Worm (Caenorhabditis elegans) whole organism, late embryonic: ENCODE results near the gene F35C5.12.

Experiments used
- C08G9.2 ChIP-seq: sonication (generic microtip); optimal IDR thresholded peaks from 2 replicates; lab custom pipeline; 2016; ENCODE audit warnings: mild to moderate bottlenecking, missing genetic modification characterization, moderate library complexity, missing compliant biosample characterization
- C38D4.7 ChIP-seq: fragments of 200-800 bp; sonication (Bioruptor generic); optimal IDR thresholded peaks from 2 replicates; lab custom pipeline; 2018; ENCODE audit warnings: mild to moderate bottlenecking, missing genetic modification characterization, moderate library complexity, missing compliant biosample characterization
- K09A11.1 ChIP-seq: sonication (generic microtip); optimal IDR thresholded peaks from 2 replicates; lab custom pipeline; 2017; ENCODE audit warnings: antibody characterized with exemption, mild to moderate bottlenecking, missing genetic modification characterization, missing compliant biosample characterization; ENCODE audit not compliant: insufficient read depth
- T23F11.4 ChIP-seq: fragments of 200-800 bp; sonication (Bioruptor generic); optimal IDR thresholded peaks from 2 replicates; lab custom pipeline; 2018; ENCODE audit warnings: mild to moderate bottlenecking, missing genetic modification characterization, missing compliant biosample characterization
- Y22D7AL.16 ChIP-seq: sonication (generic microtip); optimal IDR thresholded peaks from 2 replicates; lab custom pipeline; 2016; ENCODE audit warnings: missing genetic modification characterization, missing compliant biosample characterization
- ama-1 ChIP-seq: fragments of 150-350 bp; optimal IDR thresholded peaks from 2 replicates; lab custom pipeline; 2014
- ceh-14 ChIP-seq: sonication (generic microtip); optimal IDR thresholded peaks from 2 replicates; lab custom pipeline; 2016; ENCODE audit warnings: missing genotype, missing genetic modification characterization, missing compliant biosample characterization
- ceh-18 ChIP-seq: sonication (generic microtip); optimal IDR thresholded peaks from 2 replicates; lab custom pipeline; 2016; ENCODE audit warnings: missing genetic modification characterization, missing compliant biosample characterization
- ceh-19 ChIP-seq: fragments of 200-800 bp; sonication (Bioruptor generic); optimal IDR thresholded peaks from 2 replicates; lab custom pipeline; 2018; ENCODE audit warnings: mild to moderate bottlenecking, missing genetic modification characterization, missing compliant biosample characterization
- ceh-2 ChIP-seq: sonication (generic microtip); optimal IDR thresholded peaks from 2 replicates; lab custom pipeline; 2016; ENCODE audit warnings: missing genotype, missing genetic modification characterization, missing compliant biosample characterization
- ceh-22 ChIP-seq: sonication (generic microtip); optimal IDR thresholded peaks from 2 replicates; lab custom pipeline; 2017; ENCODE audit warnings: missing biosample characterization, missing genetic modification characterization
- ceh-24 ChIP-seq: sonication (generic microtip); optimal IDR thresholded peaks from 2 replicates; lab custom pipeline; 2016; ENCODE audit warnings: mild to moderate bottlenecking, missing genetic modification characterization, missing compliant biosample characterization
- ceh-30 ChIP-seq: fragments of 150-350 bp; optimal IDR thresholded peaks from 2 replicates; lab custom pipeline; 2014; ENCODE audit warnings: missing biosample characterization, missing genetic modification characterization
- ceh-45 ChIP-seq: fragments of 200-800 bp; sonication (Bioruptor generic); IDR thresholded peaks from 2 replicates; pipeline ENCODE4 v1.3.6; 2022; ENCODE audit warnings: missing genetic modification reagents, missing genetic modification characterization, missing compliant biosample characterization
- ceh-48 ChIP-seq: sonication (generic microtip); optimal IDR thresholded peaks from 2 replicates; lab custom pipeline; 2016; ENCODE audit warnings: missing genetic modification characterization, inconsistent platforms, missing compliant biosample characterization
- ceh-6 ChIP-seq: fragments of 200-800 bp; sonication (Bioruptor generic); optimal IDR thresholded peaks from 2 replicates; lab custom pipeline; 2018; ENCODE audit warnings: mild to moderate bottlenecking, missing genetic modification characterization, missing compliant biosample characterization
- ceh-9 ChIP-seq: sonication (generic microtip); optimal IDR thresholded peaks from 2 replicates; lab custom pipeline; 2016; ENCODE audit warnings: mild to moderate bottlenecking, missing genetic modification characterization, inconsistent platforms, missing compliant biosample characterization
- che-1 ChIP-seq: sonication (generic microtip); optimal IDR thresholded peaks from 2 replicates; lab custom pipeline; 2016; ENCODE audit warnings: mild to moderate bottlenecking, missing genetic modification characterization, missing compliant biosample characterization
- dve-1 ChIP-seq: sonication (generic microtip); optimal IDR thresholded peaks from 2 replicates; lab custom pipeline; 2017; ENCODE audit warnings: antibody characterized with exemption, mild to moderate bottlenecking, missing genetic modification characterization, missing compliant biosample characterization
- elt-2 ChIP-seq: sonication (generic microtip); optimal IDR thresholded peaks from 2 replicates; lab custom pipeline; 2016; ENCODE audit warnings: missing genetic modification reagents, missing genetic modification characterization, missing compliant biosample characterization
- elt-4 ChIP-seq: sonication (generic microtip); optimal IDR thresholded peaks from 2 replicates; lab custom pipeline; 2016; ENCODE audit warnings: missing genetic modification characterization, missing compliant biosample characterization
- ets-4 ChIP-seq: sonication (generic microtip); optimal IDR thresholded peaks from 2 replicates; lab custom pipeline; 2016; ENCODE audit warnings: missing genetic modification characterization, missing compliant biosample characterization
- eyg-1 ChIP-seq: sonication (generic microtip); optimal IDR thresholded peaks from 2 replicates; lab custom pipeline; 2016; ENCODE audit warnings: missing genotype, missing genetic modification characterization, missing compliant biosample characterization
- fkh-10 ChIP-seq: fragments of 150-350 bp; optimal IDR thresholded peaks from 2 replicates; lab custom pipeline; 2014; ENCODE audit warnings: missing biosample characterization, missing genetic modification reagents, missing genetic modification characterization
- fkh-6 ChIP-seq: sonication (generic microtip); optimal IDR thresholded peaks from 2 replicates; lab custom pipeline; 2016; ENCODE audit warnings: missing genetic modification characterization, missing compliant biosample characterization
- gmeb-2 ChIP-seq: sonication (generic microtip); optimal IDR thresholded peaks from 2 replicates; lab custom pipeline; 2016; ENCODE audit warnings: missing genetic modification characterization, inconsistent platforms, missing compliant biosample characterization
- hlh-15 ChIP-seq: sonication (generic microtip); optimal IDR thresholded peaks from 2 replicates; lab custom pipeline; 2016; ENCODE audit warnings: missing genetic modification characterization, missing compliant biosample characterization
- hlh-6 ChIP-seq: sonication (generic microtip); optimal IDR thresholded peaks from 2 replicates; lab custom pipeline; 2016; ENCODE audit warnings: missing genotype, missing genetic modification characterization, missing compliant biosample characterization
- lim-6 ChIP-seq: sonication (generic microtip); optimal IDR thresholded peaks from 2 replicates; lab custom pipeline; 2016; ENCODE audit warnings: missing genetic modification characterization, missing compliant biosample characterization
- madf-2 ChIP-seq: sonication (generic microtip); optimal IDR thresholded peaks from 2 replicates; lab custom pipeline; 2017; ENCODE audit warnings: missing genetic modification characterization, missing compliant biosample characterization
- nfya-1 ChIP-seq: sonication (generic microtip); optimal IDR thresholded peaks from 2 replicates; lab custom pipeline; 2017; ENCODE audit warnings: missing genetic modification characterization, mild to moderate bottlenecking, missing compliant biosample characterization, antibody characterized with exemption, moderate library complexity
- nhr-11 ChIP-seq: fragments of 150-350 bp; optimal IDR thresholded peaks from 2 replicates; lab custom pipeline; 2014; ENCODE audit warnings: missing biosample characterization, missing genetic modification characterization
- nhr-232 ChIP-seq: sonication (generic microtip); optimal IDR thresholded peaks from 2 replicates; lab custom pipeline; 2016; ENCODE audit warnings: missing genetic modification characterization, missing compliant biosample characterization
- pag-3 ChIP-seq: sonication (generic microtip); optimal IDR thresholded peaks from 2 replicates; lab custom pipeline; 2016; ENCODE audit warnings: missing compliant biosample characterization, missing genetic modification characterization, borderline replicate concordance
- pat-9 ChIP-seq: fragments of 200-800 bp; sonication (Bioruptor generic); optimal IDR thresholded peaks from 2 replicates; lab custom pipeline; 2018; ENCODE audit warnings: mild to moderate bottlenecking, missing genetic modification characterization, moderate library complexity, missing compliant biosample characterization
- pax-1 ChIP-seq: fragments of 150-350 bp; optimal IDR thresholded peaks from 2 replicates; lab custom pipeline; 2014; ENCODE audit warnings: missing biosample characterization, missing genetic modification characterization
- pha-2 ChIP-seq: sonication (generic microtip); optimal IDR thresholded peaks from 2 replicates; lab custom pipeline; 2017; ENCODE audit warnings: mild to moderate bottlenecking, missing genetic modification characterization, missing compliant biosample characterization
- pha-4 ChIP-seq: fragments of 150-350 bp; optimal IDR thresholded peaks from 2 replicates; lab custom pipeline; 2018; ENCODE audit warnings: missing biosample characterization, missing genetic modification reagents, missing genetic modification characterization
- pros-1 ChIP-seq: fragments of 150-350 bp; optimal IDR thresholded peaks from 2 replicates; lab custom pipeline; 2014; ENCODE audit warnings: missing biosample characterization, missing genetic modification reagents, missing genetic modification characterization
- rnt-1 ChIP-seq: sonication (generic microtip); optimal IDR thresholded peaks from 2 replicates; lab custom pipeline; 2016; ENCODE audit warnings: missing genetic modification characterization, missing compliant biosample characterization
- sox-2 ChIP-seq: fragments of 200-800 bp; sonication (Bioruptor generic); IDR thresholded peaks from 2 replicates; pipeline ENCODE4 v1.3.6; 2022; ENCODE audit warnings: missing genetic modification reagents, missing genetic modification characterization, missing compliant biosample characterization
- tbx-2 ChIP-seq: sonication (generic microtip); optimal IDR thresholded peaks from 2 replicates; lab custom pipeline; 2016; ENCODE audit warnings: missing genetic modification characterization, missing compliant biosample characterization
- tbx-7 ChIP-seq: sonication (generic microtip); optimal IDR thresholded peaks from 2 replicates; lab custom pipeline; 2016; ENCODE audit warnings: missing genotype, missing genetic modification characterization, missing compliant biosample characterization
- unc-3 ChIP-seq, 2 experiments: fragments of 200-800 bp in 1 of 2; sonication (Bioruptor generic) in 1 of 2; sonication (generic microtip) in 1 of 2; conservative IDR thresholded peaks in 1 of 2; optimal IDR thresholded peaks in 1 of 2; 2 replicates each; pipeline versions ENCODE4 v1.3.6 to Lab custom; 2016 to 2022; ENCODE audit warnings: missing compliant biosample characterization in 2 of 2, missing genetic modification characterization in 2 of 2, missing genetic modification reagents in 1 of 2
- unc-42 ChIP-seq: sonication (generic microtip); optimal IDR thresholded peaks from 2 replicates; lab custom pipeline; 2016; ENCODE audit warnings: missing genotype, missing genetic modification characterization, missing compliant biosample characterization
- unc-86 ChIP-seq: sonication (generic microtip); optimal IDR thresholded peaks from 2 replicates; lab custom pipeline; 2016; ENCODE audit warnings: missing genetic modification characterization, missing compliant biosample characterization

Gene F35C5.12

DNA sequence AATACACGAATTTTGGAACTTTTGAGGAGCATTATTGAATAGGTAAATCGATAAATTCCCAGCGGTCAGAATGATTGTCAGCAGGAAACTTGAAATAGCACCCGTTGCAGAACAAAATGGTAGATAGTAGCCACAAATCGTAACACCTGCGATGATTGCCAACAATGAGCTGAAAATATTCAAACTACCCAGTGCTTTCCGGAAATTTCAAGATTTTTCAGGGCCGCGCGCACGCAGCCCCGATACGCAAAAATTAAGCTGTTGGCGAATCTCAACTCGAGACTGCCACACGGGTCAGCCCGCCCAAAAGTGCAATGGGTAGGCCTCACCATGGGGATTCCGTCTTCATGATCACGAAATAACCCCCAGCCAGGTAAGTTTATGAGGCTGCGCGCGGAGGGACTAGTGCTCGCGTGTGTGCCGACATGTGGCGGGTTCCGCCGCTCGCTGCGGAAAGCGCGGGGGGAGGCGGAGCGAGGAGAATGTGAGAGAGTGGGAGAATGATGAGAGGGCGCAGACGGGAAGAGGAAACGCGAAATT lies 30.3 kb upstream of the F35C5.12 start (continued):
- TF ChIP-seq unc-86 (tag; lab: Kevin White, UChicago) (no peak), hlh-15 (no peak), nfya-1 (tag; lab: Kevin White, UChicago) (peak; percentile 66), C38D4.7 (peak; percentile 42), pat-9 (tag; lab: Kevin White, UChicago) (peak; percentile 34), T23F11.4 (no peak), fkh-6 (tag; lab: Kevin White, UChicago) (no peak), K09A11.1 (tag; lab: Kevin White, UChicago) (no peak), ceh-6 (GFP tag; lab: Kevin White, UChicago) (peak; percentile 24), ets-4 (tag; lab: Kevin White, UChicago) (peak; percentile 12), ama-1 (lab: Kevin White, UChicago) (peak; percentile 99), ceh-19 (GFP tag; lab: Kevin White, UChicago) (no peak), pha-4 (tag; lab: Kevin White, UChicago) (no peak), C08G9.2 (tag; lab: Kevin White, UChicago) (peak; percentile 70), fkh-10 (no peak), madf-2 (peak; percentile 26), ceh-22 (tag; lab: Kevin White, UChicago) (no peak), unc-3 (GFP tag; conservative IDR thresholded peaks at IDR 0.05; lab: Robert Waterston, UW) (no peak), unc-3 (tag; optimal IDR thresholded peaks at IDR 0.05; lab: Kevin White, UChicago) (no peak), eyg-1 (tag; lab: Kevin White, UChicago) (peak; percentile 62), ceh-45 (no peak), unc-42 (tag; lab: Kevin White, UChicago) (peak; percentile 6), nhr-232 (tag; lab: Kevin White, UChicago) (peak; percentile 22), ceh-14 (tag; lab: Kevin White, UChicago) (no peak), che-1 (no peak), elt-4 (tag; lab: Kevin White, UChicago) (no peak), elt-2 (tag; lab: Kevin White, UChicago) (peak; percentile 82), lim-6 (tag; lab: Kevin White, UChicago) (no peak), Y22D7AL.16 (no peak), ceh-30 (no peak), ceh-48 (tag; lab: Kevin White, UChicago) (no peak), pha-2 (peak; percentile 78), ceh-24 (tag; lab: Kevin White, UChicago) (no peak), rnt-1 (tag; lab: Kevin White, UChicago) (peak; percentile 48), ceh-18 (peak; percentile 79), pag-3 (no peak), hlh-6 (tag; lab: Kevin White, UChicago) (peak; percentile 65)

- TF ChIP-seq nfya-1 (tag; lab: Kevin White, UChicago) = no peak
- peak; percentile 28 for TF ChIP-seq elt-2 (tag; lab: Kevin White, UChicago)
- TF ChIP-seq ceh-2 (tag; lab: Kevin White, UChicago) = no peak
- no peak for TF ChIP-seq pax-1 (tag; lab: Kevin White, UChicago)
- TF ChIP-seq unc-3 (GFP tag; conservative IDR thresholded peaks at IDR 0.05; lab: Robert Waterston, UW) = no peak
- no peak for TF ChIP-seq unc-3 (tag; optimal IDR thresholded peaks at IDR 0.05; lab: Kevin White, UChicago)
- TF ChIP-seq pros-1 (tag; lab: Kevin White, UChicago) = no peak
- no peak for TF ChIP-seq Y22D7AL.16
- TF ChIP-seq, all 69 proteins: peak for 1
Measured at ce11 chrII:12942496-12942895, 28.1 kb upstream of the F35C5.12 start.

DNA sequence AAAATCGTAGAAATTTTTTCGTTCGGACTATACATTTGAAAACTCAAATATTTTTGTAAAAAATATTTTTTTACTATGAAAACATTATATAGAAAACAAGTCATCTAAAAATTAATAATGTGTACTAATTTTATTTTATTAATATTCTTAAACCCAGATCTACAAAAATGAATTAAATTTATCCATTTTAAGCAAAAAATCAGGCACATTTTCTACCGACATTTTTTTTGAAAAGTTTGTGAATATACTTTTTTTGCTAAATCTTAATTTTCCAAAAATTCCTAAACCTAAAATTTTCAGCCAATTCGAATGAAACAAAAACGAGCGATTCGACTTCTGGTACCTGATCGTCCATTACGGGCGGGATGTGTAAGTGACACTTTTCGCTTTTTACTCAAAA lies 25.4 kb upstream of the F35C5.12 start, which contains the start of gene arrd-10:
Gene arrd-10 (plus strand): TSS at position 301 of the 400 bp plus-strand sequence.
- TF ChIP-seq dve-1 (tag; lab: Kevin White, UChicago) = no peak
- no peak for TF ChIP-seq tbx-2 (tag; lab: Kevin White, UChicago)
- TF ChIP-seq tbx-7 = no peak
- no peak for TF ChIP-seq pha-2
- no peak for TF ChIP-seq nhr-11 (tag; lab: Kevin White, UChicago)
- no peak for TF ChIP-seq gmeb-2 (tag; lab: Kevin White, UChicago)
- TF ChIP-seq ceh-18 = no peak
- no peak for TF ChIP-seq pros-1 (tag; lab: Kevin White, UChicago)
- no peak for TF ChIP-seq ceh-9 (tag; lab: Kevin White, UChicago)
- no peak for TF ChIP-seq sox-2 (GFP tag; lab: Robert Waterston, UW)
